Worm (Caenorhabditis elegans) whole organism, L4 larva: ENCODE results near the gene cest-2.3.

ENCODE experiments used
- D1046.2 ChIP-seq: fragments of 200-800 bp; sonication (Bioruptor generic); IDR thresholded peaks from 2 replicates; pipeline ENCODE4 v1.3.6; 2022; ENCODE audit warnings: missing genetic modification characterization, missing compliant biosample characterization
- F37D6.2 ChIP-seq: sonication (generic microtip); optimal IDR thresholded peaks from 2 replicates; lab custom pipeline; 2016; ENCODE audit warnings: mild to moderate bottlenecking, missing genetic modification characterization, missing compliant biosample characterization
- R02D3.7 ChIP-seq: fragments of 150-350 bp; sonication (generic microtip); optimal IDR thresholded peaks from 3 replicates; lab custom pipeline; 2014; ENCODE audit warnings: missing biosample characterization, missing genetic modification characterization
- Y105C5A.15 ChIP-seq: fragments of 200-800 bp; sonication (Bioruptor generic); IDR thresholded peaks from 2 replicates; pipeline ENCODE4 v1.3.6; 2022; ENCODE audit warnings: missing genetic modification characterization, missing compliant biosample characterization
- aha-1 ChIP-seq: fragments of 150-350 bp; peaks from one replicate; lab custom pipeline; 2014; ENCODE audit warnings: missing biosample characterization, missing genetic modification characterization
- aly-2 ChIP-seq: sonication (generic microtip); optimal IDR thresholded peaks from 2 replicates; lab custom pipeline; 2018; ENCODE audit warnings: missing biosample characterization, missing genetic modification characterization
- ama-1 ChIP-seq: fragments of 150-350 bp; optimal IDR thresholded peaks from 2 replicates; lab custom pipeline; 2014; ENCODE audit warnings: inconsistent platforms, mixed read lengths
- arid-1 ChIP-seq: fragments of 200-800 bp; sonication (Bioruptor generic); conservative IDR thresholded peaks from 2 replicates; pipeline ENCODE4 v1.3.6; 2022; ENCODE audit warnings: missing genetic modification reagents, missing genetic modification characterization, missing compliant biosample characterization
- ceh-28 ChIP-seq: fragments of 150-350 bp; optimal IDR thresholded peaks from 2 replicates; lab custom pipeline; 2014; ENCODE audit warnings: missing biosample characterization, missing genetic modification reagents, missing genetic modification characterization
- ceh-44 ChIP-seq: fragments of 200-800 bp; sonication (Bioruptor generic); IDR thresholded peaks from 2 replicates; pipeline ENCODE4 v1.3.6; 2022; ENCODE audit warnings: missing genetic modification reagents, missing genetic modification characterization, missing compliant biosample characterization
- ceh-82 ChIP-seq: sonication (generic microtip); optimal IDR thresholded peaks from 2 replicates; lab custom pipeline; 2017; ENCODE audit warnings: missing biosample characterization, missing genetic modification characterization
- ces-1 ChIP-seq: fragments of 150-350 bp; sonication (generic microtip); optimal IDR thresholded peaks from 4 replicates; lab custom pipeline; 2014; ENCODE audit warnings: missing biosample characterization, missing genetic modification reagents, missing genetic modification characterization
- ctbp-1 ChIP-seq: fragments of 200-800 bp; sonication (Bioruptor generic); IDR thresholded peaks from 2 replicates; pipeline ENCODE4 v1.3.6; 2022; ENCODE audit warnings: missing genetic modification reagents, missing genetic modification characterization, missing compliant biosample characterization
- daf-19 ChIP-seq: fragments of 200-800 bp; sonication (Bioruptor generic); conservative IDR thresholded peaks from 2 replicates; pipeline ENCODE4 v1.3.6; 2022; ENCODE audit warnings: missing genetic modification characterization, missing compliant biosample characterization
- fkh-10 ChIP-seq: fragments of 150-350 bp; optimal IDR thresholded peaks from 2 replicates; lab custom pipeline; 2014; ENCODE audit warnings: missing biosample characterization, missing genetic modification reagents, missing genetic modification characterization
- gei-8 ChIP-seq: fragments of 200-800 bp; sonication (Bioruptor generic); optimal IDR thresholded peaks from 2 replicates; lab custom pipeline; 2018; ENCODE audit warnings: mild to moderate bottlenecking, missing genetic modification characterization, missing compliant biosample characterization
- hif-1 ChIP-seq, 2 experiments: sonication (generic microtip); optimal IDR thresholded peaks; 2 replicates each; lab custom pipeline; 2016 to 2017; ENCODE audit warnings: missing compliant biosample characterization in 2 of 2, missing genetic modification characterization in 2 of 2, missing genetic modification reagents in 2 of 2, missing genotype in 2 of 2, mild to moderate bottlenecking in 1 of 2
- hlh-11 ChIP-seq: fragments of 200-800 bp; sonication (Bioruptor generic); optimal IDR thresholded peaks from 2 replicates; lab custom pipeline; 2018; ENCODE audit warnings: mild to moderate bottlenecking, missing genetic modification characterization, missing compliant biosample characterization
- lin-38 ChIP-seq: fragments of 200-800 bp; sonication (Bioruptor generic); IDR thresholded peaks from 2 replicates; pipeline ENCODE4 v1.3.6; 2022; ENCODE audit warnings: missing genetic modification reagents, missing genetic modification characterization, missing compliant biosample characterization
- lin-39 ChIP-seq: fragments of 150-350 bp; optimal IDR thresholded peaks from 2 replicates; lab custom pipeline; 2014; ENCODE audit warnings: missing biosample characterization, missing genetic modification reagents, missing genetic modification characterization
- lir-3 ChIP-seq: sonication (generic microtip); optimal IDR thresholded peaks from 2 replicates; lab custom pipeline; 2016; ENCODE audit warnings: mild to moderate bottlenecking, missing genetic modification characterization, missing compliant biosample characterization
- lsy-2 ChIP-seq, 2 experiments: fragments of 150-350 bp in 1 of 2; sonication (generic microtip) in 1 of 2; optimal IDR thresholded peaks; 2 replicates each; lab custom pipeline; 2014 to 2017; ENCODE audit warnings: missing biosample characterization in 2 of 2, missing genetic modification characterization in 2 of 2
- madf-9 ChIP-seq: fragments of 200-800 bp; sonication (Bioruptor generic); conservative IDR thresholded peaks from 2 replicates; pipeline ENCODE4 v1.3.6; 2022; ENCODE audit warnings: missing genetic modification reagents, missing genetic modification characterization, missing compliant biosample characterization
- mep-1 ChIP-seq: fragments of 150-350 bp; sonication (generic microtip); optimal IDR thresholded peaks from 3 replicates; lab custom pipeline; 2014; ENCODE audit warnings: missing biosample characterization, missing genetic modification characterization
- nhr-111 ChIP-seq: fragments of 200-800 bp; sonication (Bioruptor generic); optimal IDR thresholded peaks from 2 replicates; lab custom pipeline; 2018; ENCODE audit warnings: mild to moderate bottlenecking, missing genetic modification characterization, missing compliant biosample characterization
- nhr-25 ChIP-seq: sonication (generic microtip); optimal IDR thresholded peaks from 2 replicates; lab custom pipeline; 2017; ENCODE audit warnings: missing genetic modification characterization, mild to moderate bottlenecking, missing compliant biosample characterization, antibody characterized with exemption, moderate library complexity, borderline replicate concordance; ENCODE audit not compliant: insufficient read depth
- nhr-42 ChIP-seq: fragments of 200-800 bp; sonication (Bioruptor generic); IDR thresholded peaks from 2 replicates; pipeline ENCODE4 v1.3.6; 2022; ENCODE audit warnings: missing genetic modification characterization, missing compliant biosample characterization
- nhr-48 ChIP-seq: sonication (generic microtip); optimal IDR thresholded peaks from 2 replicates; lab custom pipeline; 2016; ENCODE audit warnings: mild to moderate bottlenecking, missing genetic modification characterization, missing compliant biosample characterization
- nhr-6 ChIP-seq: fragments of 150-350 bp; optimal IDR thresholded peaks from 2 replicates; lab custom pipeline; 2014; ENCODE audit warnings: missing biosample characterization, missing genetic modification characterization
- rbr-2 ChIP-seq: sonication (generic microtip); optimal IDR thresholded peaks from 2 replicates; lab custom pipeline; 2016; ENCODE audit warnings: missing genotype, missing genetic modification characterization, missing compliant biosample characterization
- set-16 ChIP-seq: fragments of 200-800 bp; sonication (Bioruptor generic); IDR thresholded peaks from 2 replicates; pipeline ENCODE4 v1.3.6; 2022; ENCODE audit warnings: missing genetic modification reagents, missing genetic modification characterization, missing compliant biosample characterization
- spr-1 ChIP-seq: sonication (generic microtip); optimal IDR thresholded peaks from 2 replicates; lab custom pipeline; 2016; ENCODE audit warnings: mild to moderate bottlenecking, missing genetic modification characterization, missing compliant biosample characterization
- spr-3 ChIP-seq: fragments of 200-800 bp; sonication (Bioruptor generic); optimal IDR thresholded peaks from 2 replicates; lab custom pipeline; 2018; ENCODE audit warnings: mild to moderate bottlenecking, missing genetic modification characterization, missing compliant biosample characterization
- unc-62 ChIP-seq, 3 experiments: fragments of 150-350 bp in 1 of 3; sonication (generic microtip); optimal IDR thresholded peaks in 2 of 3; peaks in 1 of 3; 1 replicate in 1 of 3; 2 replicates in 2 of 3; lab custom pipeline; 2014 to 2017; ENCODE audit warnings: missing biosample characterization in 3 of 3, missing genetic modification characterization in 3 of 3, missing genetic modification reagents in 3 of 3, missing genotype in 1 of 3
- zfp-2 ChIP-seq: sonication (generic microtip); optimal IDR thresholded peaks from 2 replicates; lab custom pipeline; 2016; ENCODE audit warnings: mild to moderate bottlenecking, missing genetic modification characterization, missing compliant biosample characterization

Gene cest-2.3

ce11 chrV:14140733-14141132 is 42.0 kb downstream of the cest-2.3 start:
- TF ChIP-seq Y105C5A.15 (GFP tag; lab: Robert Waterston, UW) = no peak
- TF ChIP-seq lsy-2 (tag; optimal IDR thresholded peaks at IDR 0.05; lab: Kevin White, UChicago) = peak in 1 of 2 experiments; percentile 4
- TF ChIP-seq nhr-111 = no peak
- TF ChIP-seq fkh-10 (GFP tag; lab: Kevin White, UChicago) = peak; percentile 82
- peak; percentile 96 for TF ChIP-seq ces-1 (GFP tag; lab: Kevin White, UChicago)
- TF ChIP-seq set-16 = no peak
- TF ChIP-seq hif-1 (tag; optimal IDR thresholded peaks at IDR 0.05; lab: Kevin White, UChicago) = no peak
- TF ChIP-seq gei-8 (GFP tag; lab: Kevin White, UChicago) = no peak
- no peak for TF ChIP-seq ceh-28
- no peak for TF ChIP-seq unc-62 (GFP tag; optimal IDR thresholded peaks at IDR 0.05 in 1 of 2; lab: Kevin White, UChicago)
- TF ChIP-seq unc-62 (tag; optimal IDR thresholded peaks at IDR 0.05; lab: Kevin White, UChicago) = no peak
- no peak for TF ChIP-seq ama-1
- 0 out of 2 replicates have a peak, but pooled peaks have one; percentile 8 for TF ChIP-seq ctbp-1
- TF ChIP-seq F37D6.2 (tag; lab: Kevin White, UChicago) = no peak
- TF ChIP-seq spr-3 (GFP tag; lab: Kevin White, UChicago) = no peak
- TF ChIP-seq rbr-2 (tag; lab: Kevin White, UChicago) = no peak
- TF ChIP-seq, all 104 proteins: peak for 4

- TF ChIP-seq ceh-82 = no peak
- TF ChIP-seq spr-1 (tag; lab: Kevin White, UChicago) = no peak
- no peak for TF ChIP-seq aly-2
- TF ChIP-seq fkh-10 (GFP tag; lab: Kevin White, UChicago) = no peak
- no peak for TF ChIP-seq D1046.2 (GFP tag; lab: Robert Waterston, UW)
- no peak for TF ChIP-seq arid-1 (GFP tag; lab: Robert Waterston, UW)
- TF ChIP-seq nhr-42 (GFP tag; lab: Robert Waterston, UW) = no peak
- no peak for TF ChIP-seq rbr-2 (tag; lab: Kevin White, UChicago)
- peak; percentile 10 for TF ChIP-seq hlh-11 (tag; lab: Kevin White, UChicago)
- TF ChIP-seq lin-39 = no peak
- TF ChIP-seq R02D3.7 (tag; lab: Kevin White, UChicago) = no peak
- peak; percentile 61 for TF ChIP-seq nhr-6 (tag; lab: Kevin White, UChicago)
- peak; percentile 10 for TF ChIP-seq nhr-25
- no peak for TF ChIP-seq nhr-48 (tag; lab: Kevin White, UChicago)
- TF ChIP-seq aha-1 (tag; lab: Kevin White, UChicago) = peak; percentile 67
- no peak for TF ChIP-seq unc-62 (GFP tag; optimal IDR thresholded peaks at IDR 0.05 in 1 of 2; lab: Kevin White, UChicago)
- TF ChIP-seq unc-62 (tag; optimal IDR thresholded peaks at IDR 0.05; lab: Kevin White, UChicago) = no peak
- TF ChIP-seq ceh-44 = no peak
- TF ChIP-seq daf-19 (GFP tag; lab: Robert Waterston, UW) = no peak
- TF ChIP-seq madf-9 (GFP tag; lab: Robert Waterston, UW) = no peak
- TF ChIP-seq ces-1 (GFP tag; lab: Kevin White, UChicago) = no peak
- peak; percentile 24 for TF ChIP-seq mep-1 (tag; lab: Kevin White, UChicago)
- TF ChIP-seq zfp-2 = no peak
- no peak for TF ChIP-seq lir-3
- TF ChIP-seq lin-38 (GFP tag; lab: Robert Waterston, UW) = no peak
Measured at ce11 chrV:14139252-14140100, 43.3 kb downstream of the cest-2.3 start.

- peak; percentile 42; the same call in 1 of the 2 replicates for TF ChIP-seq set-16
- TF ChIP-seq, all 104 proteins: peak for 1; not testable (repeated sequence) for 103
Measured at ce11 chrV:14137766-14138165, 45.0 kb downstream of the cest-2.3 start, which contains the start of gene AH10.4. Gene AH10.4 (minus strand): TSS chrV:14137866.
